Fruit fly (Drosophila melanogaster) whole organism, pupa: ENCODE results near the gene DIP-gamma.

ENCODE experiments used
- CG10348 ChIP-seq: fragments of 200-800 bp; sonication (Bioruptor generic); IDR thresholded peaks from 2 replicates; pipeline ENCODE4 v1.3.6; 2022; ENCODE audit warnings: missing biosample characterization, missing genetic modification characterization
- CG12605 ChIP-seq: fragments of 200-800 bp; sonication (Bioruptor generic); IDR thresholded peaks from 2 replicates; pipeline ENCODE4 v1.3.6; 2022; ENCODE audit warnings: missing biosample characterization, missing genetic modification characterization
- CG13204 ChIP-seq: fragments of 200-800 bp; sonication (Bioruptor generic); optimal IDR thresholded peaks from 2 replicates; lab custom pipeline; 2018; ENCODE audit warnings: missing biosample characterization, mild to moderate bottlenecking, missing genetic modification characterization, moderate library complexity
- CG14655 ChIP-seq: fragments of 200-800 bp; sonication (Bioruptor generic); optimal IDR thresholded peaks from 3 replicates; lab custom pipeline; 2017; ENCODE audit warnings: mild to moderate bottlenecking, missing biosample characterization, missing genetic modification reagents, missing genetic modification characterization
- CG15710 ChIP-seq: fragments of 200-800 bp; sonication (Bioruptor generic); optimal IDR thresholded peaks from 2 replicates; lab custom pipeline; 2018; ENCODE audit warnings: missing biosample characterization, mild to moderate bottlenecking, missing genetic modification characterization, moderate library complexity
- CG17806 ChIP-seq: fragments of 200-800 bp; sonication (Bioruptor generic); optimal IDR thresholded peaks from 2 replicates; lab custom pipeline; 2018; ENCODE audit warnings: missing biosample characterization, mild to moderate bottlenecking, missing genetic modification characterization, moderate library complexity
- CG32121 ChIP-seq: fragments of 200-800 bp; sonication (Bioruptor generic); IDR thresholded peaks from 2 replicates; pipeline ENCODE4 v1.3.6; 2022; ENCODE audit warnings: missing biosample characterization, missing genetic modification characterization
- CG34367 ChIP-seq: fragments of 200-800 bp; sonication (Bioruptor generic); optimal IDR thresholded peaks from 2 replicates; lab custom pipeline; 2018; ENCODE audit warnings: missing biosample characterization, mild to moderate bottlenecking, missing genetic modification characterization
- CG4496 ChIP-seq: fragments of 200-800 bp; sonication (Bioruptor generic); IDR thresholded peaks from 3 replicates; pipeline ENCODE4 v1.3.6; 2022; ENCODE audit warnings: missing biosample characterization, missing genetic modification characterization
- CG8159 ChIP-seq: fragments of 200-800 bp; sonication (Bioruptor generic); optimal IDR thresholded peaks from 3 replicates; lab custom pipeline; 2018; ENCODE audit warnings: missing biosample characterization, mild to moderate bottlenecking, missing genetic modification characterization, moderate library complexity
- CG9948 ChIP-seq: fragments of 200-800 bp; sonication (Bioruptor generic); optimal IDR thresholded peaks from 2 replicates; lab custom pipeline; 2018; ENCODE audit warnings: missing biosample characterization, mild to moderate bottlenecking, missing genetic modification characterization, moderate library complexity
- D1 ChIP-seq: fragments of 200-800 bp; sonication (Bioruptor generic); optimal IDR thresholded peaks from 2 replicates; lab custom pipeline; 2018; ENCODE audit warnings: missing biosample characterization, mild to moderate bottlenecking, missing genetic modification characterization, moderate library complexity
- EcR ChIP-seq: fragments of 200-800 bp; sonication (Bioruptor generic); optimal IDR thresholded peaks from 3 replicates; lab custom pipeline; 2019; ENCODE audit warnings: missing biosample characterization, missing genetic modification characterization, mild to moderate bottlenecking, moderate library complexity, missing genetic modification reagents
- Ets98B ChIP-seq: fragments of 200-800 bp; sonication (Bioruptor generic); IDR thresholded peaks from 2 replicates; pipeline ENCODE4 v1.3.6; 2022; ENCODE audit warnings: missing biosample characterization, missing genetic modification characterization
- Pif1A ChIP-seq: fragments of 200-800 bp; sonication (Bioruptor generic); optimal IDR thresholded peaks from 3 replicates; lab custom pipeline; 2016; ENCODE audit warnings: missing biosample characterization, missing genetic modification characterization
- Pif1B ChIP-seq: fragments of 200-800 bp; sonication (Bioruptor generic); optimal IDR thresholded peaks from 3 replicates; lab custom pipeline; 2016; ENCODE audit warnings: missing biosample characterization, missing genetic modification characterization
- Snoo ChIP-seq: fragments of 200-800 bp; sonication (Bioruptor generic); optimal IDR thresholded peaks from 3 replicates; lab custom pipeline; 2017; ENCODE audit warnings: missing biosample characterization, mild to moderate bottlenecking, missing genetic modification characterization, inconsistent platforms
- fd96Ca ChIP-seq: fragments of 200-800 bp; sonication (Bioruptor generic); IDR thresholded peaks from 3 replicates; pipeline ENCODE4 v1.3.6; 2022; ENCODE audit warnings: missing biosample characterization, missing genetic modification characterization
- gl ChIP-seq: fragments of 200-800 bp; sonication (Bioruptor generic); optimal IDR thresholded peaks from 2 replicates; lab custom pipeline; 2018; ENCODE audit warnings: missing biosample characterization, mild to moderate bottlenecking, missing genetic modification characterization
- rn ChIP-seq: fragments of 200-800 bp; sonication (Bioruptor generic); IDR thresholded peaks from 2 replicates; pipeline ENCODE4 v1.3.6; 2022; ENCODE audit warnings: missing biosample characterization, missing genetic modification characterization

DIP-gamma gene

DNA sequence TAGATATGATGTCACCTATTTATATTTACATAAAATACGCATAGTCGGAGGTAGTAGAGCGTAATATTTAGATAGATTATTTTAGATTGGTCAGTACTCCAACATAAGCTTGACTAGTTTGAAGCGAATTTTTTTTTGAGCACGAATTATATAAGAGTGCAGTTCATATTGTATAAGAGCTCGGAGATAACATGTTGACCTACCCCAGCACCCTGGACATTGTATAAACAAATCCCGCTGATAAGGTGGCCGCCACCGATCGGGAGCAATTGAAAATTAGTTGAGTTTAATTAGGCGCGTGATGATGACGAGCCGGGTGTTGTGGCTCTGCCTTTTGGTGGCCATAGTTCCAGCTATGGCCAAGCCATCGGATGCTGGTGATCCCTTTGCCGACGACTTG is 94.8 kb downstream of the DIP-gamma start, which contains the start of gene Nepl18:
TSS of gene Nepl18 (plus strand) at position 277 of the 400 bp plus-strand sequence.
- TF ChIP-seq rn (GFP tag; lab: Robert Waterston, UW) (no peak), Ets98B (GFP tag; lab: Robert Waterston, UW) (no peak), CG13204 (no peak), CG12605 (GFP tag; lab: Robert Waterston, UW) (no peak), gl (tag; lab: Kevin White, UChicago) (no peak), CG14655 (GFP tag; lab: Kevin White, UChicago) (no peak), Snoo (no peak), EcR (no peak), CG17806 (tag; lab: Kevin White, UChicago) (no peak), fd96Ca (GFP tag; lab: Robert Waterston, UW) (no peak), CG32121 (GFP tag; lab: Robert Waterston, UW) (no peak), CG10348 (GFP tag; lab: Robert Waterston, UW) (no peak), CG9948 (tag; lab: Kevin White, UChicago) (no peak), CG34367 (tag; lab: Kevin White, UChicago) (no peak), CG4496 (GFP tag; lab: Robert Waterston, UW) (no peak), CG8159 (tag; lab: Kevin White, UChicago) (no peak), CG15710 (tag; lab: Kevin White, UChicago) (no peak), Pif1B (no peak), Pif1A (GFP tag; lab: Kevin White, UChicago) (no peak), D1 (tag; lab: Kevin White, UChicago) (no peak)
